Fruit fly (Drosophila melanogaster) whole organism, embryonic: Measurements from ENCODE around the gene CG42495.

Experiments
- Bgb ChIP-seq: fragments of 200-800 bp; sonication (Bioruptor generic); IDR thresholded peaks from 2 replicates; pipeline ENCODE4 v1.3.6; 2022; ENCODE audit warnings: missing biosample characterization, missing genetic modification characterization; ENCODE audit not compliant: partially characterized antibody
- CG10654 ChIP-seq: fragments of 200-800 bp; sonication (Bioruptor generic); optimal IDR thresholded peaks from 2 replicates; lab custom pipeline; 2016; ENCODE audit warnings: missing biosample characterization, missing genetic modification characterization
- CG12104 ChIP-seq: fragments of 200-800 bp; sonication (Bioruptor generic); optimal IDR thresholded peaks from 3 replicates; lab custom pipeline; 2016; ENCODE audit warnings: missing biosample characterization, missing genetic modification characterization
- CG12219 ChIP-seq: fragments of 200-800 bp; sonication (Bioruptor generic); optimal IDR thresholded peaks from 3 replicates; lab custom pipeline; 2018; ENCODE audit warnings: missing biosample characterization, mild to moderate bottlenecking, missing genetic modification characterization
- CG13894 ChIP-seq: fragments of 200-800 bp; sonication (Bioruptor generic); optimal IDR thresholded peaks from 3 replicates; lab custom pipeline; 2018; ENCODE audit warnings: missing biosample characterization, mild to moderate bottlenecking, missing genetic modification characterization, moderate library complexity
- CG15011 ChIP-seq: fragments of 200-800 bp; sonication (Bioruptor generic); optimal IDR thresholded peaks from 3 replicates; lab custom pipeline; 2018; ENCODE audit warnings: missing biosample characterization, mild to moderate bottlenecking, missing genetic modification characterization
- CG16813 ChIP-seq: fragments of 200-800 bp; sonication (Bioruptor generic); IDR thresholded peaks from 3 replicates; pipeline ENCODE4 v1.3.6; 2022; ENCODE audit warnings: missing biosample characterization, missing genetic modification characterization; ENCODE audit not compliant: partially characterized antibody
- CG16815 ChIP-seq: fragments of 200-800 bp; sonication (Bioruptor generic); optimal IDR thresholded peaks from 3 replicates; lab custom pipeline; 2017; ENCODE audit warnings: missing biosample characterization, mild to moderate bottlenecking, missing genetic modification characterization
- CG17802 ChIP-seq: fragments of 200-800 bp; sonication (Bioruptor generic); optimal IDR thresholded peaks from 2 replicates; lab custom pipeline; 2018; ENCODE audit warnings: missing biosample characterization, mild to moderate bottlenecking, missing genetic modification characterization, moderate library complexity
- CG18011 ChIP-seq: fragments of 200-800 bp; sonication (Bioruptor generic); optimal IDR thresholded peaks from 2 replicates; lab custom pipeline; 2017; ENCODE audit warnings: missing biosample characterization, missing genetic modification characterization, mild to moderate bottlenecking, moderate library complexity, missing genotype
- CG18599 ChIP-seq: fragments of 200-800 bp; sonication (Bioruptor generic); optimal IDR thresholded peaks from 3 replicates; lab custom pipeline; 2017; ENCODE audit warnings: missing biosample characterization, missing genetic modification characterization, mild to moderate bottlenecking, moderate library complexity, missing genetic modification reagents
- CG2889 ChIP-seq: fragments of 200-800 bp; sonication (Bioruptor generic); IDR thresholded peaks from 3 replicates; pipeline ENCODE4 v1.3.6; 2022; ENCODE audit warnings: missing biosample characterization, missing genetic modification characterization
- CG3281 ChIP-seq: fragments of 200-800 bp; sonication (Bioruptor generic); optimal IDR thresholded peaks from 3 replicates; lab custom pipeline; 2017; ENCODE audit warnings: missing biosample characterization, mild to moderate bottlenecking, missing genetic modification characterization
- CG3407 ChIP-seq: fragments of 200-800 bp; sonication (Bioruptor generic); optimal IDR thresholded peaks from 2 replicates; lab custom pipeline; 2018; ENCODE audit warnings: missing biosample characterization, mild to moderate bottlenecking, missing genetic modification characterization
- CG6175 ChIP-seq: fragments of 200-800 bp; sonication (Bioruptor generic); IDR thresholded peaks from 3 replicates; pipeline ENCODE4 v1.3.6; 2022; ENCODE audit warnings: missing biosample characterization, missing genetic modification characterization
- CG6791 ChIP-seq: fragments of 200-800 bp; sonication (Bioruptor generic); IDR thresholded peaks from 3 replicates; pipeline ENCODE4 v1.3.6; 2022; ENCODE audit warnings: missing biosample characterization, missing genetic modification characterization; ENCODE audit not compliant: partially characterized antibody
- CG7372 ChIP-seq: fragments of 200-800 bp; sonication (Bioruptor generic); IDR thresholded peaks from 2 replicates; pipeline ENCODE4 v1.3.6; 2022; ENCODE audit warnings: missing biosample characterization, missing genetic modification characterization
- CG9727 ChIP-seq: fragments of 200-800 bp; sonication (Bioruptor generic); optimal IDR thresholded peaks from 3 replicates; lab custom pipeline; 2017; ENCODE audit warnings: missing biosample characterization, mild to moderate bottlenecking, missing genetic modification characterization
- Camta ChIP-seq: fragments of 200-800 bp; sonication (Bioruptor generic); optimal IDR thresholded peaks from 2 replicates; lab custom pipeline; 2016; ENCODE audit warnings: missing biosample characterization, missing genetic modification characterization
- Dbx ChIP-seq: fragments of 200-800 bp; sonication (Bioruptor generic); IDR thresholded peaks from 3 replicates; pipeline ENCODE4 v1.3.6; 2022; ENCODE audit warnings: missing biosample characterization, missing genetic modification characterization
- HHEX ChIP-seq: fragments of 200-800 bp; sonication (Bioruptor generic); optimal IDR thresholded peaks from 3 replicates; lab custom pipeline; 2017; ENCODE audit warnings: missing biosample characterization, mild to moderate bottlenecking, missing genetic modification characterization, missing genetic modification reagents
- HLH3B ChIP-seq: fragments of 200-800 bp; sonication (Bioruptor generic); IDR thresholded peaks from 2 replicates; pipeline ENCODE4 v1.3.6; 2022; ENCODE audit warnings: missing biosample characterization, missing genetic modification characterization
- HLH54F ChIP-seq: fragments of 200-800 bp; sonication (Bioruptor generic); optimal IDR thresholded peaks from 3 replicates; lab custom pipeline; 2016; ENCODE audit warnings: missing biosample characterization, missing genetic modification characterization
- Hand ChIP-seq: fragments of 200-800 bp; sonication (Bioruptor generic); optimal IDR thresholded peaks from 2 replicates; lab custom pipeline; 2017; ENCODE audit warnings: mild to moderate bottlenecking, missing biosample characterization, missing genetic modification reagents, missing genetic modification characterization
- Hmr ChIP-seq: fragments of 200-800 bp; sonication (Bioruptor generic); optimal IDR thresholded peaks from 3 replicates; lab custom pipeline; 2017; ENCODE audit warnings: mild to moderate bottlenecking, missing biosample characterization, missing genetic modification reagents, missing genetic modification characterization
- MESR4 ChIP-seq: fragments of 200-800 bp; sonication (Bioruptor generic); optimal IDR thresholded peaks from 2 replicates; lab custom pipeline; 2018; ENCODE audit warnings: missing biosample characterization, mild to moderate bottlenecking, missing genetic modification characterization, moderate library complexity
- Mrtf ChIP-seq: fragments of 200-800 bp; sonication (Bioruptor generic); IDR thresholded peaks from 3 replicates; pipeline ENCODE4 v1.3.6; 2022; ENCODE audit warnings: missing biosample characterization, missing genetic modification characterization
- Sox100B ChIP-seq: fragments of 200-800 bp; sonication (Bioruptor generic); optimal IDR thresholded peaks from 3 replicates; lab custom pipeline; 2018; ENCODE audit warnings: missing biosample characterization, mild to moderate bottlenecking, missing genetic modification characterization
- ab ChIP-seq: fragments of 200-800 bp; sonication (Bioruptor generic); optimal IDR thresholded peaks from 2 replicates; lab custom pipeline; 2016; ENCODE audit warnings: missing biosample characterization, missing genetic modification characterization
- ato ChIP-seq: fragments of 200-800 bp; sonication (Bioruptor generic); IDR thresholded peaks from 2 replicates; pipeline ENCODE4 v1.3.6; 2022; ENCODE audit warnings: missing biosample characterization, missing genetic modification characterization; ENCODE audit not compliant: partially characterized antibody
- bcd ChIP-seq: fragments of 200-800 bp; sonication (Bioruptor generic); optimal IDR thresholded peaks from 2 replicates; lab custom pipeline; 2017; ENCODE audit warnings: missing biosample characterization, mild to moderate bottlenecking, missing genetic modification characterization
- bsh ChIP-seq, 2 experiments: fragments of 200-800 bp; sonication (Bioruptor generic); optimal IDR thresholded peaks; 2 replicates each; lab custom pipeline; 2017 to 2018; ENCODE audit warnings: mild to moderate bottlenecking in 2 of 2, missing biosample characterization in 2 of 2, missing genetic modification characterization in 2 of 2, moderate library complexity in 1 of 2
- cas ChIP-seq: fragments of 200-800 bp; sonication (Bioruptor generic); IDR thresholded peaks from 2 replicates; pipeline ENCODE4 v1.3.6; 2022; ENCODE audit warnings: missing biosample characterization, missing genetic modification characterization
- corto ChIP-seq: fragments of 200-800 bp; sonication (Bioruptor generic); optimal IDR thresholded peaks from 2 replicates; lab custom pipeline; 2016; ENCODE audit warnings: missing biosample characterization, mild to moderate bottlenecking, missing genetic modification characterization, moderate library complexity
- dan ChIP-seq: fragments of 200-800 bp; sonication (Bioruptor generic); IDR thresholded peaks from 2 replicates; pipeline ENCODE4 v1.3.6; 2022; ENCODE audit warnings: missing biosample characterization, missing genetic modification characterization
- disco-r ChIP-seq: fragments of 200-800 bp; sonication (Bioruptor generic); optimal IDR thresholded peaks from 2 replicates; lab custom pipeline; 2016; ENCODE audit warnings: missing biosample characterization, missing genetic modification characterization
- dmrt99B ChIP-seq: fragments of 200-800 bp; sonication (Bioruptor generic); optimal IDR thresholded peaks from 2 replicates; lab custom pipeline; 2018; ENCODE audit warnings: missing biosample characterization, mild to moderate bottlenecking, missing genetic modification characterization, moderate library complexity
- gcm2 ChIP-seq: fragments of 200-800 bp; sonication (Bioruptor generic); optimal IDR thresholded peaks from 2 replicates; lab custom pipeline; 2016; ENCODE audit warnings: missing biosample characterization, missing genetic modification characterization
- hb ChIP-seq: fragments of 200-800 bp; sonication (Bioruptor generic); IDR thresholded peaks from 3 replicates; pipeline ENCODE4 v1.3.6; 2022; ENCODE audit warnings: missing biosample characterization, missing genetic modification characterization; ENCODE audit not compliant: partially characterized antibody
- inv ChIP-seq: fragments of 200-800 bp; sonication (Bioruptor generic); IDR thresholded peaks from 2 replicates; pipeline ENCODE4 v1.3.6; 2022; ENCODE audit warnings: missing biosample characterization, missing genetic modification characterization; ENCODE audit not compliant: partially characterized antibody
- kah ChIP-seq: fragments of 200-800 bp; sonication (Bioruptor generic); optimal IDR thresholded peaks from 2 replicates; lab custom pipeline; 2018; ENCODE audit warnings: missing biosample characterization, mild to moderate bottlenecking, missing genetic modification characterization
- kay ChIP-seq: fragments of 200-800 bp; sonication (Bioruptor generic); optimal IDR thresholded peaks from 2 replicates; lab custom pipeline; 2016; ENCODE audit warnings: missing biosample characterization, missing genetic modification characterization
- klu ChIP-seq: fragments of 200-800 bp; sonication (Bioruptor generic); IDR thresholded peaks from 2 replicates; pipeline ENCODE4 v1.3.6; 2022; ENCODE audit warnings: missing biosample characterization, missing genetic modification characterization
- nerfin-2 ChIP-seq: fragments of 200-800 bp; sonication (Bioruptor generic); IDR thresholded peaks from 2 replicates; pipeline ENCODE4 v1.3.6; 2022; ENCODE audit warnings: missing biosample characterization, missing genetic modification characterization; ENCODE audit not compliant: partially characterized antibody
- org-1 ChIP-seq: fragments of 200-800 bp; sonication (Bioruptor generic); optimal IDR thresholded peaks from 2 replicates; lab custom pipeline; 2017; ENCODE audit warnings: missing biosample characterization, missing genetic modification characterization
- phol ChIP-seq: fragments of 200-800 bp; sonication (Bioruptor generic); optimal IDR thresholded peaks from 3 replicates; lab custom pipeline; 2018; ENCODE audit warnings: missing biosample characterization, mild to moderate bottlenecking, missing genetic modification characterization, moderate library complexity
- sisA ChIP-seq: fragments of 200-800 bp; sonication (Bioruptor generic); IDR thresholded peaks from 2 replicates; pipeline ENCODE4 v1.3.6; 2022; ENCODE audit warnings: missing biosample characterization, missing genetic modification characterization
- tap ChIP-seq: fragments of 200-800 bp; optimal IDR thresholded peaks from 3 replicates; lab custom pipeline; 2019; ENCODE audit warnings: missing biosample characterization, mild to moderate bottlenecking, missing genetic modification characterization, moderate library complexity
- vnd ChIP-seq: fragments of 200-800 bp; sonication (Bioruptor generic); IDR thresholded peaks from 3 replicates; pipeline ENCODE4 v1.3.6; 2022; ENCODE audit warnings: missing biosample characterization, missing genetic modification characterization; ENCODE audit not compliant: partially characterized antibody

Gene CG42495

dm6 chr3L:18672986-18673633 lies 5.9 kb downstream of the CG42495 start, which contains the start of gene Capr (continued):
- TF ChIP-seq Dbx (GFP tag; lab: Robert Waterston, UW) (peak; percentile 73; the same call in 2 of the 3 replicates), MESR4 (peak; percentile 82), nerfin-2 (peak; percentile 100), tap (tag; lab: Kevin White, UChicago) (no peak), CG16815 (GFP tag; lab: Kevin White, UChicago) (no peak), CG12219 (GFP tag; lab: Kevin White, UChicago) (no peak), dan (GFP tag; lab: Robert Waterston, UW) (no peak), corto (no peak), ato (peak; percentile 100), gcm2 (GFP tag; lab: Kevin White, UChicago) (no peak), disco-r (GFP tag; lab: Kevin White, UChicago) (no peak), phol (tag; lab: Kevin White, UChicago) (peak; percentile 55), bcd (GFP tag; lab: Kevin White, UChicago) (peak; percentile 11), kay (GFP tag; lab: Kevin White, UChicago) (no peak), CG12104 (no peak), CG7372 (GFP tag; lab: Robert Waterston, UW) (no peak), hb (GFP tag; lab: Robert Waterston, UW) (peak; percentile 100), CG16813 (GFP tag; lab: Robert Waterston, UW) (peak; percentile 100), ab (GFP tag; lab: Kevin White, UChicago) (no peak), CG6175 (no peak), klu (GFP tag; lab: Robert Waterston, UW) (no peak), CG3281 (GFP tag; lab: Kevin White, UChicago) (no peak), CG6791 (GFP tag; lab: Robert Waterston, UW) (peak; percentile 100), CG13894 (tag; lab: Kevin White, UChicago) (no peak), Hand (GFP tag; lab: Kevin White, UChicago) (no peak), HHEX (GFP tag; lab: Kevin White, UChicago) (no peak), Hmr (GFP tag; lab: Kevin White, UChicago) (peak; percentile 29), CG17802 (peak; percentile 14), CG15011 (GFP tag; lab: Kevin White, UChicago) (no peak), Mrtf (GFP tag; lab: Robert Waterston, UW) (no peak), CG9727 (GFP tag; lab: Kevin White, UChicago) (no peak), HLH54F (GFP tag; lab: Kevin White, UChicago) (peak; percentile 13), CG18599 (GFP tag; lab: Kevin White, UChicago) (no peak), kah (GFP tag; lab: Kevin White, UChicago) (no peak), HLH3B (GFP tag; lab: Robert Waterston, UW) (no peak), CG2889 (GFP tag; lab: Robert Waterston, UW) (no peak), CG10654 (GFP tag; lab: Kevin White, UChicago) (no peak), Sox100B (GFP tag; lab: Kevin White, UChicago) (no peak), dmrt99B (no peak), Camta (GFP tag; lab: Kevin White, UChicago) (peak; percentile 10), Bgb (peak; percentile 100), org-1 (GFP tag; lab: Kevin White, UChicago) (no peak), vnd (GFP tag; lab: Robert Waterston, UW) (peak; percentile 100), CG18011 (GFP tag; lab: Kevin White, UChicago) (peak; percentile 17), CG3407 (GFP tag; lab: Kevin White, UChicago) (no peak), cas (no peak), inv (GFP tag; lab: Robert Waterston, UW) (peak; percentile 100), bsh (GFP tag; optimal IDR thresholded peaks at IDR 0.05; lab: Kevin White, UChicago) (peak in 1 of 2 experiments; percentile 15), sisA (no peak)
